Worm (Caenorhabditis elegans) whole organism, L3 larva: ENCODE measurements around the gene F25E5.8.
A peak's percentile ranks its signal among the peaks of the same experiment; 100 is the strongest.

Source experiments
- ZK546.5 ChIP-seq: sonication (generic microtip); optimal IDR thresholded peaks from 2 replicates; lab custom pipeline; 2017; ENCODE audit warnings: missing biosample characterization, missing genetic modification characterization
- ama-1 ChIP-seq: fragments of 150-350 bp; optimal IDR thresholded peaks from 2 replicates; lab custom pipeline; 2018
- ceh-16 ChIP-seq: sonication (generic microtip); optimal IDR thresholded peaks from 2 replicates; lab custom pipeline; 2017; ENCODE audit warnings: missing biosample characterization, missing genetic modification characterization
- ceh-28 ChIP-seq: fragments of 150-350 bp; optimal IDR thresholded peaks from 2 replicates; lab custom pipeline; 2014; ENCODE audit warnings: missing biosample characterization, missing genetic modification reagents, missing genetic modification characterization
- ceh-9 ChIP-seq: sonication (generic microtip); optimal IDR thresholded peaks from 2 replicates; lab custom pipeline; 2018; ENCODE audit warnings: missing biosample characterization, missing genetic modification characterization
- egl-5 ChIP-seq: fragments of 150-350 bp; optimal IDR thresholded peaks from 2 replicates; lab custom pipeline; 2017; ENCODE audit warnings: missing biosample characterization, missing genetic modification reagents, missing genetic modification characterization, inconsistent platforms
- elt-3 ChIP-seq, 3 experiments: fragments of 150-350 bp in 1 of 3; sonication (generic microtip) in 2 of 3; optimal IDR thresholded peaks; 2 replicates in 2 of 3; 4 replicates in 1 of 3; lab custom pipeline; 2014 to 2017; ENCODE audit warnings: missing biosample characterization in 3 of 3, missing genetic modification characterization in 3 of 3
- eor-1 ChIP-seq, 2 experiments: fragments of 150-350 bp; optimal IDR thresholded peaks; 2 replicates each; lab custom pipeline; 2014 to 2018; ENCODE audit warnings: missing biosample characterization in 2 of 2, missing genetic modification characterization in 2 of 2
- fkh-10 ChIP-seq: sonication (generic microtip); optimal IDR thresholded peaks from 2 replicates; lab custom pipeline; 2017; ENCODE audit warnings: missing biosample characterization, missing genetic modification reagents, missing genetic modification characterization
- fkh-2 ChIP-seq: fragments of 150-350 bp; optimal IDR thresholded peaks from 2 replicates; lab custom pipeline; 2014; ENCODE audit warnings: missing biosample characterization, missing genetic modification reagents, missing genetic modification characterization
- fos-1 ChIP-seq: fragments of 150-350 bp; optimal IDR thresholded peaks from 2 replicates; lab custom pipeline; 2014; ENCODE audit warnings: missing biosample characterization, missing genetic modification characterization
- hmg-11 ChIP-seq: sonication (generic microtip); optimal IDR thresholded peaks from 2 replicates; lab custom pipeline; 2016; ENCODE audit warnings: missing genetic modification characterization, missing compliant biosample characterization
- lin-15B ChIP-seq: fragments of 150-350 bp; optimal IDR thresholded peaks from 2 replicates; lab custom pipeline; 2014; ENCODE audit warnings: missing biosample characterization, missing genetic modification characterization
- lin-39 ChIP-seq: fragments of 150-350 bp; optimal IDR thresholded peaks from 2 replicates; lab custom pipeline; 2018; ENCODE audit warnings: missing biosample characterization, missing genetic modification reagents, missing genetic modification characterization
- lsy-12 ChIP-seq: sonication (generic microtip); optimal IDR thresholded peaks from 2 replicates; lab custom pipeline; 2016; ENCODE audit warnings: mild to moderate bottlenecking, missing genetic modification characterization, missing compliant biosample characterization
- mdl-1 ChIP-seq: fragments of 150-350 bp; optimal IDR thresholded peaks from 2 replicates; lab custom pipeline; 2014; ENCODE audit warnings: missing biosample characterization, missing genetic modification characterization
- nfya-1 ChIP-seq: sonication (generic microtip); optimal IDR thresholded peaks from 2 replicates; lab custom pipeline; 2017; ENCODE audit warnings: missing genetic modification characterization, mild to moderate bottlenecking, missing compliant biosample characterization, antibody characterized with exemption, moderate library complexity; ENCODE audit not compliant: insufficient read depth
- nhr-11 ChIP-seq: fragments of 150-350 bp; optimal IDR thresholded peaks from 2 replicates; lab custom pipeline; 2014; ENCODE audit warnings: missing biosample characterization, missing genetic modification characterization
- nhr-12 ChIP-seq: fragments of 150-350 bp; optimal IDR thresholded peaks from 2 replicates; lab custom pipeline; 2014; ENCODE audit warnings: missing biosample characterization, missing genetic modification characterization
- nhr-23 ChIP-seq: fragments of 150-350 bp; optimal IDR thresholded peaks from 2 replicates; lab custom pipeline; 2014; ENCODE audit warnings: missing biosample characterization, missing genetic modification reagents, missing genetic modification characterization
- nhr-25 ChIP-seq: sonication (generic microtip); optimal IDR thresholded peaks from 2 replicates; lab custom pipeline; 2017; ENCODE audit warnings: missing biosample characterization, missing genetic modification characterization
- nhr-28 ChIP-seq: fragments of 150-350 bp; optimal IDR thresholded peaks from 2 replicates; lab custom pipeline; 2014; ENCODE audit warnings: missing biosample characterization, missing genetic modification characterization
- nhr-43 ChIP-seq: sonication (generic microtip); optimal IDR thresholded peaks from 2 replicates; lab custom pipeline; 2016; ENCODE audit warnings: mild to moderate bottlenecking, missing genetic modification characterization, missing compliant biosample characterization; ENCODE audit not compliant: poor library complexity, severe bottlenecking
- nhr-67 ChIP-seq: fragments of 150-350 bp; optimal IDR thresholded peaks from 2 replicates; lab custom pipeline; 2014; ENCODE audit warnings: missing biosample characterization, missing genetic modification characterization
- nhr-76 ChIP-seq: fragments of 150-350 bp; sonication (generic microtip); optimal IDR thresholded peaks from 5 replicates; lab custom pipeline; 2014; ENCODE audit warnings: missing biosample characterization, missing genetic modification characterization
- nhr-77 ChIP-seq: fragments of 150-350 bp; optimal IDR thresholded peaks from 2 replicates; lab custom pipeline; 2014; ENCODE audit warnings: missing biosample characterization, missing genetic modification characterization
- pha-4 ChIP-seq: fragments of 150-350 bp; optimal IDR thresholded peaks from 2 replicates; lab custom pipeline; 2014; ENCODE audit warnings: missing biosample characterization, missing genetic modification reagents, missing genetic modification characterization
- pqm-1 ChIP-seq: fragments of 150-350 bp; optimal IDR thresholded peaks from 2 replicates; lab custom pipeline; 2017; ENCODE audit warnings: missing biosample characterization, missing genetic modification characterization, inconsistent platforms
- skn-1 ChIP-seq: fragments of 150-350 bp; optimal IDR thresholded peaks from 2 replicates; lab custom pipeline; 2014; ENCODE audit warnings: missing biosample characterization, missing genetic modification characterization
- snpc-4 ChIP-seq: fragments of 150-350 bp; optimal IDR thresholded peaks from 2 replicates; lab custom pipeline; 2014; ENCODE audit warnings: missing biosample characterization, missing genetic modification characterization
- tbx-2 ChIP-seq: sonication (generic microtip); optimal IDR thresholded peaks from 2 replicates; lab custom pipeline; 2016; ENCODE audit warnings: mild to moderate bottlenecking, missing genetic modification characterization, missing compliant biosample characterization
- unc-62 ChIP-seq: fragments of 150-350 bp; sonication (generic microtip); optimal IDR thresholded peaks from 4 replicates; lab custom pipeline; 2014; ENCODE audit warnings: missing biosample characterization, missing genetic modification reagents, missing genetic modification characterization
- zag-1 ChIP-seq: fragments of 150-350 bp; optimal IDR thresholded peaks from 2 replicates; lab custom pipeline; 2014; ENCODE audit warnings: missing biosample characterization, missing genetic modification characterization
- ztf-11 ChIP-seq: fragments of 150-350 bp; optimal IDR thresholded peaks from 2 replicates; lab custom pipeline; 2014; ENCODE audit warnings: missing biosample characterization, missing genetic modification characterization
- ztf-4 ChIP-seq: fragments of 150-350 bp; optimal IDR thresholded peaks from 2 replicates; lab custom pipeline; 2014; ENCODE audit warnings: missing biosample characterization, missing genetic modification characterization

Gene F25E5.8

DNA sequence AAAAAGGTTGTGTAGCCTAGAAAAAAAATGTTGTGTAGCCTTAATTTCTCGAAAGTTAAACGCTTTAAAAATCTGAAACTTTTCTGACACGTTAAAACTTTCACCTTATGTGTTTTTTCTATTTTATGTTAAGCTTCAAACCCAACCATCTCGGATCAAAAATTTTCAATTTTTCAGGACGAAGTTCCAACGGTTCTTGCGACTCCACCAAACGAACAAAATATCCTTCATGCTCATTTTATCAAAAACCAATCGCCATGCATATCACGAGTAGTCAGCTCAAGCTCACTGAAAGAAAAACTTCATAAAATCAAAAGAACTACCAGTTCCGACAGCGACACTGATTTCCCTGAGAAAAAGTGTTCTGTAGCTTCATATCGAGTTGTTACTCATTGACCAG, 779 bp downstream of the F25E5.8 start:
- TF ChIP-seq skn-1 (tag; lab: Kevin White, UChicago) (no peak), lin-15B (tag; lab: Kevin White, UChicago) (no peak), fos-1 (tag; lab: Kevin White, UChicago) (no peak), lsy-12 (no peak), ztf-4 (tag; lab: Kevin White, UChicago) (no peak), ceh-28 (tag; lab: Kevin White, UChicago) (no peak), ceh-9 (tag; lab: Kevin White, UChicago) (no peak), nhr-25 (tag; lab: Kevin White, UChicago) (no peak), ztf-11 (no peak), mdl-1 (tag; lab: Kevin White, UChicago) (no peak)
- TF ChIP-seq, all 47 proteins: peak for 0

DNA sequence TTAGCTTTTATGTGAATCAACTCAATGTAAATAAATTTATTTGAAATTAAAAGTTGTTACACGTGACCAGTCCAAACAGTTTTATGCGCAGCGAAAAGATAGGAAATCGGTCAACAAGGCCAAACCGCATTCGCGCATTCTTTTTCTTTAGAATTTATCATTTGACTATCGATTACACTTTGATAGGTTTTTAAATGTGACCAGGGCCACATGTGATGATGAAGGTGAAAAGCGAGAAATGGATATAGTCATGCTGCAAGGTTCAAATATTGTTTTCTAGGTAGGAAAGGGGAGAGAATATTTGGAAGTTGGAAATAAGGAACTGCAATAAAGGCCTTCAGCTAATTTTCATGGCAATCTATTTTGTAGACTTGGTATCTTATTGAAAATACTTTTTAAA, 1.2 kb downstream of the F25E5.8 start:
- peak; percentile 90 for TF ChIP-seq nhr-43 (tag; lab: Kevin White, UChicago)
- TF ChIP-seq tbx-2 (tag; lab: Kevin White, UChicago) = peak; percentile 28
- no peak for TF ChIP-seq nhr-76
- TF ChIP-seq nhr-67 (tag; lab: Kevin White, UChicago) = no peak
- TF ChIP-seq lin-15B (tag; lab: Kevin White, UChicago) = no peak
- TF ChIP-seq ama-1 (lab: Kevin White, UChicago) = peak; percentile 98
- peak; percentile 78 for TF ChIP-seq nhr-25 (tag; lab: Kevin White, UChicago)
- peak; percentile 14 for TF ChIP-seq pha-4 (tag; lab: Kevin White, UChicago)
- peak; percentile 16 for TF ChIP-seq nfya-1 (tag; lab: Kevin White, UChicago)
- TF ChIP-seq elt-3 (tag; optimal IDR thresholded peaks at IDR 0.05; lab: Kevin White, UChicago) = peak in 2 of 3 experiments; percentile 14 to 91
- TF ChIP-seq nhr-28 = no peak
- no peak for TF ChIP-seq snpc-4 (tag; lab: Kevin White, UChicago)
- TF ChIP-seq hmg-11 = no peak
- no peak for TF ChIP-seq pqm-1 (tag; lab: Kevin White, UChicago)
- TF ChIP-seq ztf-11 = no peak
- TF ChIP-seq ztf-4 (tag; lab: Kevin White, UChicago) = no peak
- TF ChIP-seq nhr-23 (tag; lab: Kevin White, UChicago) = peak; percentile 72
- TF ChIP-seq zag-1 (tag; lab: Kevin White, UChicago) = no peak

DNA sequence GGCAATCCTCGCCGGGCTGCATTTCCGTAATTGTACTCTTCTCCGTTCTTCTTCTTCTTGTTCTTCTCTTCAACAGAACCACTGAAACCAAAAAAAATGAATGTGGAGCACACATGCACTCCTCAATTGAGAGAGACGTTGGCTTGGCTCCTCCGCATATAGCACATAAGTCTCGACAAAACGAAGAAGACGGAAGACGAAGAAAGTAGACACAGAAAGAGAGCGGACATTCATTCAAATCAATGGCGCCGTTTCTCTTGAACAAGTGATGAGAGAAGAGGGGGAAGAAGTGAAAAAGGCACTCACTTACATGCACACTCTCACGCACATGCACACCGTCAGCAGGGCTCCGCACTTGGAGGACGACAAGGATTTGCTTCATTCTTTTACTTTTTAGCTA, 1.8 kb downstream of the F25E5.8 start, which contains the start of gene F25E5.9:
Gene F25E5.9 (minus strand): TSS at position 382 of the 400 bp plus-strand sequence.
- TF ChIP-seq ceh-16 (tag; lab: Kevin White, UChicago) (no peak), fkh-10 (GFP tag; lab: Kevin White, UChicago) (peak; percentile 28), snpc-4 (tag; lab: Kevin White, UChicago) (peak; percentile 32), lin-39 (peak; percentile 3), nfya-1 (tag; lab: Kevin White, UChicago) (peak; percentile 51), egl-5 (tag; lab: Kevin White, UChicago) (no peak), lin-15B (tag; lab: Kevin White, UChicago) (peak; percentile 7), ama-1 (lab: Kevin White, UChicago) (peak; percentile 10)

DNA sequence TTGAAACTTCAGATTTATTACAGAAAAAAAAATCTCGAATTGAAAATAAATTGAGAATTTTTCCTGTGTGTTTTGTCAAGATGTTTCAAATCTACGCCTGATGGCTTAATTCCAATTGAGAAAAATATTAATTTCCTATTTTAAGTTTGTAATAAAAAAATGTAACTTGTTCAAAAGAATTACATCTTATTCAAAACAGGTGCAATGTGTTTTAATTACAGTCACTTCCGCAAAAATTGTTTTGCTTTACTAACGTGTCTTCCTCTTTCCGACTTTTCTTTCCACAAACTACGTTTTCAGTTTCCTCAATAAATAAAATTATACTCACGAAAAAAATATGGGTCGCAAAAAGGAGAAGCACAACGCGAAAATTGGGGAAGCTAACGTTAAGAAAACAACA, 2.3 kb downstream of the F25E5.8 start, which contains the start of gene F25E5.16:
Gene F25E5.16 (plus strand): TSS at position 301 of the 400 bp plus-strand sequence.
- TF ChIP-seq nhr-77 (tag; lab: Kevin White, UChicago) = no peak
- no peak for TF ChIP-seq unc-62 (GFP tag; lab: Kevin White, UChicago)
- no peak for TF ChIP-seq nhr-67 (tag; lab: Kevin White, UChicago)
- no peak for TF ChIP-seq ceh-28 (tag; lab: Kevin White, UChicago)
- no peak for TF ChIP-seq ama-1 (lab: Kevin White, UChicago)
- TF ChIP-seq, all 47 proteins: peak for 0

DNA sequence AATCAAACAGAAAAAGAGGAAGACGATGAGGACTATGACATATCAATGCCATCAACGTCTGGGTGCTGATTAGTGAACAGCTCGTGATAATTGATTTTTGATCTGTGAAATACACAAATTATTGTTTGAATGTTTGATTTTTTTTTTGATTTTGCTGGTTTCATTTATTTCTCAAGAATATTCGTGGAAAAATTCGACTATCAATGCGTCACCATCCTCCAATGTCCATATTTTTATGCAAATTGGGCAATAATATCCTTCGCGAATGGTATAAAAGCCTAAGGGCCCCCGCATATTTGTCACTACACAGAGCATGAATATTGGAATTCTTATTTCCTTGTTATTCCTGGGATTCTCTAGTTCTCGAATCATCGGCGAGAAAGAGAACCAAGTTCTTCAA, 4.1 kb downstream of the F25E5.8 start, which contains the start of gene try-13:
Gene try-13 (plus strand): TSS at position 301 of the 400 bp plus-strand sequence.
- TF ChIP-seq nhr-67 (tag; lab: Kevin White, UChicago) = no peak
- no peak for TF ChIP-seq nfya-1 (tag; lab: Kevin White, UChicago)
- no peak for TF ChIP-seq eor-1 (tag; optimal IDR thresholded peaks at IDR 0.05; lab: Kevin White, UChicago)
- no peak for TF ChIP-seq elt-3 (tag; optimal IDR thresholded peaks at IDR 0.05; lab: Kevin White, UChicago)
- TF ChIP-seq lsy-12 = no peak
- TF ChIP-seq nhr-23 (tag; lab: Kevin White, UChicago) = no peak
- no peak for TF ChIP-seq fkh-2 (tag; lab: Kevin White, UChicago)
- no peak for TF ChIP-seq nhr-11 (tag; lab: Kevin White, UChicago)
- no peak for TF ChIP-seq egl-5 (tag; lab: Kevin White, UChicago)
- no peak for TF ChIP-seq nhr-25 (tag; lab: Kevin White, UChicago)
- no peak for TF ChIP-seq nhr-12 (tag; lab: Kevin White, UChicago)
- no peak for TF ChIP-seq pqm-1 (tag; lab: Kevin White, UChicago)
- TF ChIP-seq zag-1 (tag; lab: Kevin White, UChicago) = no peak
- TF ChIP-seq ztf-4 (tag; lab: Kevin White, UChicago) = no peak
- no peak for TF ChIP-seq hmg-11
- no peak for TF ChIP-seq skn-1 (tag; lab: Kevin White, UChicago)
- TF ChIP-seq ZK546.5 (tag; lab: Kevin White, UChicago) = no peak
- TF ChIP-seq pha-4 (tag; lab: Kevin White, UChicago) = no peak
